Fruit fly (Drosophila melanogaster) whole organism, embryonic: ENCODE data around the gene RpS28b.

ENCODE experiments used
- Aef1 ChIP-seq: fragments of 200-800 bp; sonication (Bioruptor generic); IDR thresholded peaks from 3 replicates; pipeline ENCODE4 v1.3.6; 2022; ENCODE audit warnings: missing biosample characterization, missing genetic modification characterization
- BtbVII ChIP-seq: fragments of 200-800 bp; sonication (Bioruptor generic); optimal IDR thresholded peaks from 3 replicates; lab custom pipeline; 2017; ENCODE audit warnings: missing biosample characterization, mild to moderate bottlenecking, missing genetic modification characterization
- CG10565 ChIP-seq: fragments of 200-800 bp; sonication (Bioruptor generic); optimal IDR thresholded peaks from 3 replicates; lab custom pipeline; 2016; ENCODE audit warnings: missing biosample characterization, mild to moderate bottlenecking, missing genetic modification characterization
- CG12104 ChIP-seq: fragments of 200-800 bp; sonication (Bioruptor generic); optimal IDR thresholded peaks from 3 replicates; lab custom pipeline; 2016; ENCODE audit warnings: missing biosample characterization, missing genetic modification characterization
- CG12155 ChIP-seq: fragments of 200-800 bp; sonication (Bioruptor generic); optimal IDR thresholded peaks from 3 replicates; lab custom pipeline; 2016; ENCODE audit warnings: missing biosample characterization, missing genetic modification characterization
- CG12219 ChIP-seq: fragments of 200-800 bp; sonication (Bioruptor generic); optimal IDR thresholded peaks from 3 replicates; lab custom pipeline; 2018; ENCODE audit warnings: missing biosample characterization, mild to moderate bottlenecking, missing genetic modification characterization
- CG12391 ChIP-seq: fragments of 200-800 bp; sonication (Bioruptor generic); optimal IDR thresholded peaks from 3 replicates; lab custom pipeline; 2018; ENCODE audit warnings: missing biosample characterization, mild to moderate bottlenecking, missing genetic modification characterization, moderate library complexity
- CG12659 ChIP-seq: fragments of 200-800 bp; sonication (Bioruptor generic); optimal IDR thresholded peaks from 3 replicates; lab custom pipeline; 2017; ENCODE audit warnings: mild to moderate bottlenecking, missing biosample characterization, missing genetic modification reagents, missing genetic modification characterization
- CG13287 ChIP-seq: fragments of 200-800 bp; sonication (Bioruptor generic); IDR thresholded peaks from 2 replicates; pipeline ENCODE4 v1.3.6; 2022; ENCODE audit warnings: missing biosample characterization, missing genetic modification characterization; ENCODE audit not compliant: partially characterized antibody
- CG14667 ChIP-seq: fragments of 200-800 bp; sonication (Bioruptor generic); IDR thresholded peaks from 2 replicates; pipeline ENCODE4 v1.3.6; 2022; ENCODE audit warnings: missing biosample characterization, missing genetic modification characterization
- CG15073 ChIP-seq: fragments of 200-800 bp; sonication (Bioruptor generic); optimal IDR thresholded peaks from 2 replicates; lab custom pipeline; 2016; ENCODE audit warnings: missing biosample characterization, missing genetic modification characterization
- CG15514 ChIP-seq: fragments of 200-800 bp; sonication (Bioruptor generic); optimal IDR thresholded peaks from 3 replicates; lab custom pipeline; 2017; ENCODE audit warnings: missing biosample characterization, missing genetic modification characterization, mild to moderate bottlenecking, moderate library complexity, missing genetic modification reagents
- CG17186 ChIP-seq: fragments of 200-800 bp; sonication (Bioruptor generic); optimal IDR thresholded peaks from 3 replicates; lab custom pipeline; 2017; ENCODE audit warnings: missing biosample characterization, missing genetic modification reagents, missing genetic modification characterization
- CG31365 ChIP-seq: fragments of 200-800 bp; sonication (Bioruptor generic); optimal IDR thresholded peaks from 2 replicates; lab custom pipeline; 2018; ENCODE audit warnings: missing biosample characterization, mild to moderate bottlenecking, missing genetic modification characterization
- CG3163 ChIP-seq: fragments of 200-800 bp; sonication (Bioruptor generic); optimal IDR thresholded peaks from 3 replicates; lab custom pipeline; 2016; ENCODE audit warnings: missing biosample characterization, missing genetic modification characterization
- CG32532 ChIP-seq: fragments of 200-800 bp; sonication (Bioruptor generic); IDR thresholded peaks from 2 replicates; pipeline ENCODE4 v1.3.6; 2022; ENCODE audit warnings: missing biosample characterization, missing genetic modification characterization
- CG3407 ChIP-seq: fragments of 200-800 bp; sonication (Bioruptor generic); optimal IDR thresholded peaks from 2 replicates; lab custom pipeline; 2018; ENCODE audit warnings: missing biosample characterization, mild to moderate bottlenecking, missing genetic modification characterization
- CG3838 ChIP-seq: fragments of 200-800 bp; sonication (Bioruptor generic); optimal IDR thresholded peaks from 3 replicates; lab custom pipeline; 2016; ENCODE audit warnings: missing biosample characterization, missing genetic modification characterization
- CG4730 ChIP-seq: fragments of 200-800 bp; sonication (Bioruptor generic); IDR thresholded peaks from 2 replicates; pipeline ENCODE4 v1.3.6; 2022; ENCODE audit warnings: missing biosample characterization, missing genetic modification characterization
- CG5245 ChIP-seq: fragments of 200-800 bp; sonication (Bioruptor generic); optimal IDR thresholded peaks from 3 replicates; lab custom pipeline; 2016; ENCODE audit warnings: missing biosample characterization, missing genetic modification characterization
- CG8281 ChIP-seq: fragments of 200-800 bp; sonication (Bioruptor generic); optimal IDR thresholded peaks from 2 replicates; lab custom pipeline; 2018; ENCODE audit warnings: missing biosample characterization, mild to moderate bottlenecking, missing genetic modification characterization, moderate library complexity
- CG8359 ChIP-seq: fragments of 200-800 bp; sonication (Bioruptor generic); optimal IDR thresholded peaks from 2 replicates; lab custom pipeline; 2017; ENCODE audit warnings: missing biosample characterization, mild to moderate bottlenecking, missing genetic modification characterization, borderline replicate concordance
- CHES-1-like ChIP-seq: fragments of 200-800 bp; sonication (Bioruptor generic); optimal IDR thresholded peaks from 2 replicates; lab custom pipeline; 2016; ENCODE audit warnings: missing biosample characterization, missing genetic modification characterization
- D19A ChIP-seq: fragments of 200-800 bp; optimal IDR thresholded peaks from 3 replicates; lab custom pipeline; 2019; ENCODE audit warnings: missing biosample characterization, mild to moderate bottlenecking, missing genetic modification characterization, moderate library complexity
- Dbx ChIP-seq: fragments of 200-800 bp; sonication (Bioruptor generic); IDR thresholded peaks from 3 replicates; pipeline ENCODE4 v1.3.6; 2022; ENCODE audit warnings: missing biosample characterization, missing genetic modification characterization
- H2.0 ChIP-seq: fragments of 200-800 bp; sonication (Bioruptor generic); IDR thresholded peaks from 2 replicates; pipeline ENCODE4 v1.3.6; 2022; ENCODE audit warnings: missing biosample characterization, missing genetic modification characterization
- Lpt ChIP-seq: fragments of >200 bp; optimal IDR thresholded peaks from 2 replicates; lab custom pipeline; 2018; ENCODE audit warnings: missing biosample characterization, missing genetic modification characterization
- Med ChIP-seq: fragments of 200-800 bp; sonication (Bioruptor generic); peaks from one replicate; lab custom pipeline; 2016; ENCODE audit warnings: missing biosample characterization, missing genetic modification characterization, mild to moderate bottlenecking, inconsistent platforms, moderate library complexity
- NC2α ChIP-seq: fragments of 200-800 bp; sonication (Bioruptor generic); optimal IDR thresholded peaks from 2 replicates; lab custom pipeline; 2016; ENCODE audit warnings: missing biosample characterization, missing genetic modification characterization
- Neu2 ChIP-seq: fragments of 200-800 bp; sonication (Bioruptor generic); optimal IDR thresholded peaks from 3 replicates; lab custom pipeline; 2016; ENCODE audit warnings: missing biosample characterization, missing genetic modification characterization, borderline replicate concordance
- Oaz ChIP-seq: fragments of 200-800 bp; sonication (Bioruptor generic); IDR thresholded peaks from 2 replicates; pipeline ENCODE4 v1.3.6; 2022; ENCODE audit warnings: missing biosample characterization, missing genetic modification characterization
- Rfx ChIP-seq: fragments of 200-800 bp; sonication (Bioruptor generic); IDR thresholded peaks from 2 replicates; pipeline ENCODE4 v1.3.6; 2022; ENCODE audit warnings: missing biosample characterization, missing genetic modification characterization
- ash1 ChIP-seq: fragments of 200-800 bp; sonication (Bioruptor generic); optimal IDR thresholded peaks from 2 replicates; lab custom pipeline; 2018; ENCODE audit warnings: missing biosample characterization, mild to moderate bottlenecking, missing genetic modification characterization
- az2 ChIP-seq: fragments of 200-800 bp; sonication (Bioruptor generic); optimal IDR thresholded peaks from 3 replicates; lab custom pipeline; 2016; ENCODE audit warnings: missing biosample characterization, missing genetic modification characterization
- bigmax ChIP-seq: fragments of 200-800 bp; sonication (Bioruptor generic); optimal IDR thresholded peaks from 2 replicates; lab custom pipeline; 2018; ENCODE audit warnings: missing biosample characterization, mild to moderate bottlenecking, missing genetic modification characterization
- btn ChIP-seq: fragments of 200-800 bp; sonication (Bioruptor generic); optimal IDR thresholded peaks from 2 replicates; lab custom pipeline; 2016; ENCODE audit warnings: missing biosample characterization, missing genetic modification characterization
- da ChIP-seq: fragments of 200-800 bp; sonication (Bioruptor generic); optimal IDR thresholded peaks from 2 replicates; lab custom pipeline; 2016; ENCODE audit warnings: missing biosample characterization, missing genetic modification characterization
- danr ChIP-seq: fragments of 200-800 bp; sonication (Bioruptor generic); IDR thresholded peaks from 2 replicates; pipeline ENCODE4 v1.3.6; 2022; ENCODE audit warnings: missing biosample characterization, missing genetic modification characterization
- disco-r ChIP-seq: fragments of 200-800 bp; sonication (Bioruptor generic); optimal IDR thresholded peaks from 2 replicates; lab custom pipeline; 2016; ENCODE audit warnings: missing biosample characterization, missing genetic modification characterization
- dpn ChIP-seq, 2 experiments: fragments of 200-800 bp; sonication (Bioruptor generic); optimal IDR thresholded peaks; 3 replicates each; lab custom pipeline; 2016; ENCODE audit warnings: missing biosample characterization in 2 of 2, missing genetic modification characterization in 2 of 2
- hbn ChIP-seq: fragments of 200-800 bp; sonication (Bioruptor generic); IDR thresholded peaks from 2 replicates; pipeline ENCODE4 v1.3.6; 2022; ENCODE audit warnings: missing biosample characterization, missing genetic modification characterization; ENCODE audit not compliant: partially characterized antibody
- jigr1 ChIP-seq: fragments of 200-800 bp; sonication (Bioruptor generic); IDR thresholded peaks from 3 replicates; pipeline ENCODE4 v1.3.6; 2022; ENCODE audit warnings: missing biosample characterization, missing genetic modification characterization
- jing ChIP-seq: fragments of 200-800 bp; sonication (Bioruptor generic); optimal IDR thresholded peaks from 2 replicates; lab custom pipeline; 2018; ENCODE audit warnings: missing biosample characterization, mild to moderate bottlenecking, missing genetic modification characterization
- kay ChIP-seq: fragments of 200-800 bp; sonication (Bioruptor generic); optimal IDR thresholded peaks from 2 replicates; lab custom pipeline; 2016; ENCODE audit warnings: missing biosample characterization, missing genetic modification characterization
- nom ChIP-seq: fragments of 200-800 bp; sonication (Bioruptor generic); optimal IDR thresholded peaks from 2 replicates; lab custom pipeline; 2017; ENCODE audit warnings: missing biosample characterization, missing genetic modification characterization, mild to moderate bottlenecking, moderate library complexity, missing genetic modification reagents
- row ChIP-seq: fragments of 200-800 bp; sonication (Bioruptor generic); IDR thresholded peaks from 3 replicates; pipeline ENCODE4 v1.3.6; 2022; ENCODE audit warnings: missing biosample characterization, missing genetic modification characterization
- run ChIP-seq: fragments of 200-800 bp; sonication (Bioruptor generic); optimal IDR thresholded peaks from 3 replicates; lab custom pipeline; 2018; ENCODE audit warnings: missing biosample characterization, mild to moderate bottlenecking, missing genetic modification characterization
- schlank ChIP-seq: fragments of 200-800 bp; sonication (Bioruptor generic); optimal IDR thresholded peaks from 2 replicates; lab custom pipeline; 2018; ENCODE audit warnings: missing biosample characterization, mild to moderate bottlenecking, missing genetic modification characterization
- sens ChIP-seq: fragments of 200-800 bp; sonication (Bioruptor generic); peaks from one replicate; lab custom pipeline; 2016; ENCODE audit warnings: missing biosample characterization, missing genetic modification characterization
- tap ChIP-seq: fragments of 200-800 bp; optimal IDR thresholded peaks from 3 replicates; lab custom pipeline; 2019; ENCODE audit warnings: missing biosample characterization, mild to moderate bottlenecking, missing genetic modification characterization, moderate library complexity
- tx ChIP-seq: fragments of 200-800 bp; sonication (Bioruptor generic); optimal IDR thresholded peaks from 2 replicates; lab custom pipeline; 2016; ENCODE audit warnings: missing biosample characterization, missing genetic modification characterization

The RpS28b gene

DNA sequence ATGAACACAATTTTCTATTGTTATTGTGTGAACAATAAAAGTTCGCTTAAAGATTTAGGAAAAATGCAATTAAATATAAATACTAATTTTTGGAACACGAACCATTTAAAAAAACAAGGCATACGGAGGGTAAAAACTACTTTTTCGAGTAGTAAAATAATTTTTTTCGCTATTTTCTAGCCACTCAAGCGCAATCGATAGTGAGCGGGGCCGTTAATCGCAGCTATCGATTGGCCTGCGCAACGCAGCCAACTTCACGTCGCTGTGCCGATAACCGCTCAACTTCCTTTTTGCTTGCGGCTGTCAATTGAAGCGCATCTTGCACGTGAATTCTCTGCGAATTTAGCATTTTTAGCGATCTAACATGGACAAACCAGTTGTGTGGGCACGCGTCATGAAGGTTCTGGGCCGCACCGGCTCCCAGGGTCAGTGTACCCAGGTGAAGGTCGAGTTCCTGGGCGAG, at the start of gene RpS28b (continued):
- TF ChIP-seq CG12104 (GFP tag; lab: Kevin White, UChicago): peak; percentile 76
- peak; percentile 24 for TF ChIP-seq az2
- TF ChIP-seq CG14667 (GFP tag; lab: Robert Waterston, UW): peak; percentile 85
- peak; percentile 89 for TF ChIP-seq Aef1 (GFP tag; lab: Robert Waterston, UW)
- peak; percentile 53; the same call in 1 of the 2 replicates for TF ChIP-seq hbn
- peak; percentile 92 for TF ChIP-seq CG17186 (GFP tag; lab: Kevin White, UChicago)
- TF ChIP-seq btn: peak; percentile 82
- TF ChIP-seq row: peak; percentile 87
- TF ChIP-seq CG13287 (GFP tag; lab: Robert Waterston, UW): peak; percentile 57
- TF ChIP-seq CG12391 (tag; lab: Kevin White, UChicago): peak; percentile 72
- TF ChIP-seq CG8359 (GFP tag; lab: Kevin White, UChicago): peak; percentile 81
- TF ChIP-seq CG4730 (GFP tag; lab: Robert Waterston, UW): peak; percentile 89
- peak; percentile 94 for TF ChIP-seq Dbx (GFP tag; lab: Robert Waterston, UW)
- peak; percentile 95 for TF ChIP-seq CG32532 (GFP tag; lab: Robert Waterston, UW)
- no peak for TF ChIP-seq Lpt
- TF ChIP-seq ash1 (GFP tag; lab: Kevin White, UChicago): peak; percentile 93
- no peak for TF ChIP-seq CG15073 (GFP tag; lab: Kevin White, UChicago)
- TF ChIP-seq CG12659 (GFP tag; lab: Kevin White, UChicago): peak; percentile 93
- TF ChIP-seq Rfx (GFP tag; lab: Robert Waterston, UW): peak; percentile 98
- TF ChIP-seq CHES-1-like (GFP tag; lab: Kevin White, UChicago): peak; percentile 88
- TF ChIP-seq bigmax (GFP tag; lab: Kevin White, UChicago): peak; percentile 72
- TF ChIP-seq Neu2 (GFP tag; lab: Kevin White, UChicago): peak; percentile 60
- TF ChIP-seq CG12219 (GFP tag; lab: Kevin White, UChicago): peak; percentile 85
- peak; percentile 89 for TF ChIP-seq BtbVII (GFP tag; lab: Kevin White, UChicago)
- TF ChIP-seq tap (tag; lab: Kevin White, UChicago): peak; percentile 62
- TF ChIP-seq dpn (GFP tag; optimal IDR thresholded peaks at IDR 0.05; lab: Kevin White, UChicago): peak; percentile 32 to 89
- TF ChIP-seq H2.0 (GFP tag; lab: Robert Waterston, UW): peak; percentile 88
- TF ChIP-seq CG8281 (tag; lab: Kevin White, UChicago): peak; percentile 62
- peak; percentile 78 for TF ChIP-seq CG5245
- peak; percentile 96 for TF ChIP-seq schlank (tag; lab: Kevin White, UChicago)
- peak; percentile 77 for TF ChIP-seq CG3838 (GFP tag; lab: Kevin White, UChicago)
- TF ChIP-seq sens (GFP tag; lab: Kevin White, UChicago): peak; percentile 95
- TF ChIP-seq Med: peak; percentile 99
- TF ChIP-seq Oaz: peak; percentile 82
- TF ChIP-seq nom (GFP tag; lab: Kevin White, UChicago): peak; percentile 95
- peak; percentile 88 for TF ChIP-seq CG3407 (GFP tag; lab: Kevin White, UChicago)
- TF ChIP-seq danr (GFP tag; lab: Robert Waterston, UW): peak; percentile 57; the same call in 1 of the 2 replicates
- TF ChIP-seq CG15514 (GFP tag; lab: Kevin White, UChicago): peak; percentile 90
- TF ChIP-seq jing (GFP tag; lab: Kevin White, UChicago): peak; percentile 66
- TF ChIP-seq CG31365: peak; percentile 81
- peak; percentile 79 for TF ChIP-seq CG3163 (GFP tag; lab: Kevin White, UChicago)
- peak; percentile 78 for TF ChIP-seq da (GFP tag; lab: Kevin White, UChicago)
- peak; percentile 60 for TF ChIP-seq run (tag; lab: Kevin White, UChicago)
- peak; percentile 48 for TF ChIP-seq CG12155
- TF ChIP-seq CG10565 (GFP tag; lab: Kevin White, UChicago): peak; percentile 77
- no peak for TF ChIP-seq kay (GFP tag; lab: Kevin White, UChicago)
- TF ChIP-seq jigr1 (GFP tag; lab: Robert Waterston, UW): no peak
- TF ChIP-seq NC2α: peak; percentile 83
- peak; percentile 63 for TF ChIP-seq tx (GFP tag; lab: Kevin White, UChicago)
- TF ChIP-seq D19A (tag; lab: Kevin White, UChicago): peak; percentile 38
- TF ChIP-seq disco-r (GFP tag; lab: Kevin White, UChicago): peak; percentile 82
